Fruit fly (Drosophila melanogaster) whole organism, prepupa: ENCODE data around the gene CG13258.

Source experiments
- Blimp-1 ChIP-seq: fragments of 200-800 bp; sonication (Bioruptor generic); optimal IDR thresholded peaks from 3 replicates; lab custom pipeline; 2017; ENCODE audit warnings: missing biosample characterization, missing genetic modification characterization, mild to moderate bottlenecking, moderate library complexity, missing genetic modification reagents
- CG10631 ChIP-seq: fragments of 200-800 bp; sonication (Bioruptor generic); optimal IDR thresholded peaks from 2 replicates; lab custom pipeline; 2016; ENCODE audit warnings: missing biosample characterization, missing genetic modification characterization
- CG10669 ChIP-seq: fragments of 200-800 bp; sonication (Bioruptor generic); optimal IDR thresholded peaks from 3 replicates; lab custom pipeline; 2018; ENCODE audit warnings: missing biosample characterization, mild to moderate bottlenecking, missing genetic modification characterization, moderate library complexity
- CG11294 ChIP-seq: fragments of 200-800 bp; sonication (Bioruptor generic); IDR thresholded peaks from 2 replicates; pipeline ENCODE4 v1.3.6; 2022; ENCODE audit warnings: missing biosample characterization, missing genetic modification characterization
- CG11762 ChIP-seq: fragments of 200-800 bp; sonication (Bioruptor generic); optimal IDR thresholded peaks from 3 replicates; lab custom pipeline; 2016; ENCODE audit warnings: missing biosample characterization, missing genetic modification characterization; ENCODE audit not compliant: insufficient read depth
- CG15336 ChIP-seq: fragments of 200-800 bp; sonication (Bioruptor generic); IDR thresholded peaks from 2 replicates; pipeline ENCODE4 v1.3.6; 2022; ENCODE audit warnings: missing biosample characterization, missing genetic modification characterization
- CG16779 ChIP-seq: fragments of 200-800 bp; sonication (Bioruptor generic); optimal IDR thresholded peaks from 3 replicates; lab custom pipeline; 2017; ENCODE audit warnings: missing biosample characterization, mild to moderate bottlenecking, missing genetic modification characterization
- CG3032 ChIP-seq: fragments of 200-800 bp; optimal IDR thresholded peaks from 2 replicates; lab custom pipeline; 2019; ENCODE audit warnings: missing biosample characterization, mild to moderate bottlenecking, missing genetic modification characterization, moderate library complexity
- CG32006 ChIP-seq: fragments of 200-800 bp; sonication (Bioruptor generic); optimal IDR thresholded peaks from 3 replicates; lab custom pipeline; 2017; ENCODE audit warnings: missing biosample characterization, mild to moderate bottlenecking, missing genetic modification characterization
- CG34406 ChIP-seq: fragments of 200-800 bp; sonication (Bioruptor generic); optimal IDR thresholded peaks from 3 replicates; lab custom pipeline; 2016; ENCODE audit warnings: missing biosample characterization, missing genetic modification characterization
- CG4318 ChIP-seq: fragments of 200-800 bp; sonication (Bioruptor generic); optimal IDR thresholded peaks from 3 replicates; lab custom pipeline; 2017; ENCODE audit warnings: missing biosample characterization, mild to moderate bottlenecking, missing genetic modification characterization
- CG6276 ChIP-seq: fragments of 200-800 bp; sonication (Bioruptor generic); optimal IDR thresholded peaks from 2 replicates; lab custom pipeline; 2017; ENCODE audit warnings: missing biosample characterization, mild to moderate bottlenecking, missing genetic modification characterization
- CG6792 ChIP-seq: fragments of 200-800 bp; sonication (Bioruptor generic); optimal IDR thresholded peaks from 3 replicates; lab custom pipeline; 2016; ENCODE audit warnings: missing biosample characterization, missing genetic modification characterization
- CG6808 ChIP-seq: fragments of 200-800 bp; sonication (Bioruptor generic); optimal IDR thresholded peaks from 3 replicates; lab custom pipeline; 2017; ENCODE audit warnings: missing biosample characterization, missing genetic modification characterization, mild to moderate bottlenecking, moderate library complexity, missing genetic modification reagents
- CG6854 ChIP-seq: fragments of 200-800 bp; sonication (Bioruptor generic); optimal IDR thresholded peaks from 2 replicates; lab custom pipeline; 2017; ENCODE audit warnings: missing biosample characterization, mild to moderate bottlenecking, missing genetic modification characterization
- CG8119 ChIP-seq: fragments of 200-800 bp; sonication (Bioruptor generic); IDR thresholded peaks from 3 replicates; pipeline ENCODE4 v1.3.6; 2022; ENCODE audit warnings: missing biosample characterization, missing genetic modification characterization
- CG8632 ChIP-seq: fragments of 200-800 bp; sonication (Bioruptor generic); optimal IDR thresholded peaks from 3 replicates; lab custom pipeline; 2016; ENCODE audit warnings: missing biosample characterization, missing genetic modification characterization
- CG9139 ChIP-seq: fragments of 200-800 bp; sonication (Bioruptor generic); optimal IDR thresholded peaks from 3 replicates; lab custom pipeline; 2017; ENCODE audit warnings: missing biosample characterization, mild to moderate bottlenecking, missing genetic modification characterization
- Eip75B ChIP-seq: fragments of 200-800 bp; sonication (Bioruptor generic); optimal IDR thresholded peaks from 3 replicates; lab custom pipeline; 2016; ENCODE audit warnings: missing biosample characterization, missing genetic modification characterization
- Eip78C ChIP-seq: fragments of 200-800 bp; sonication (Bioruptor generic); peaks from one replicate; lab custom pipeline; 2016; ENCODE audit warnings: missing biosample characterization, missing genetic modification characterization
- Eip93F ChIP-seq: fragments of 200-800 bp; sonication (Bioruptor generic); optimal IDR thresholded peaks from 2 replicates; lab custom pipeline; 2016; ENCODE audit warnings: missing biosample characterization, mild to moderate bottlenecking, missing genetic modification characterization
- Hr38 ChIP-seq: sonication (Bioruptor generic); optimal IDR thresholded peaks from 2 replicates; lab custom pipeline; 2016; ENCODE audit warnings: missing biosample characterization, missing genetic modification characterization
- Hr39 ChIP-seq: fragments of 200-800 bp; sonication (Bioruptor generic); optimal IDR thresholded peaks from 2 replicates; lab custom pipeline; 2016; ENCODE audit warnings: missing biosample characterization, missing genetic modification characterization
- Hr4 ChIP-seq: fragments of 200-800 bp; sonication (Bioruptor generic); optimal IDR thresholded peaks from 3 replicates; lab custom pipeline; 2016; ENCODE audit warnings: missing biosample characterization, missing genetic modification characterization
- Lpt ChIP-seq: fragments of 200-800 bp; sonication (Bioruptor generic); optimal IDR thresholded peaks from 3 replicates; lab custom pipeline; 2016; ENCODE audit warnings: missing biosample characterization, missing genetic modification characterization
- Met ChIP-seq: fragments of 200-800 bp; sonication (Bioruptor generic); optimal IDR thresholded peaks from 3 replicates; lab custom pipeline; 2016; ENCODE audit warnings: missing biosample characterization, missing genetic modification characterization
- OdsH ChIP-seq: fragments of 200-800 bp; sonication (Bioruptor generic); optimal IDR thresholded peaks from 3 replicates; lab custom pipeline; 2016; ENCODE audit warnings: missing biosample characterization, missing genetic modification characterization
- Smox ChIP-seq: fragments of 200-800 bp; sonication (Bioruptor generic); optimal IDR thresholded peaks from 3 replicates; lab custom pipeline; 2016; ENCODE audit warnings: missing biosample characterization, missing genetic modification characterization
- Sox102F ChIP-seq: fragments of 200-800 bp; sonication (Bioruptor generic); optimal IDR thresholded peaks from 2 replicates; lab custom pipeline; 2016; ENCODE audit warnings: missing biosample characterization, mild to moderate bottlenecking, missing genetic modification characterization
- Sox15 ChIP-seq: fragments of 200-800 bp; sonication (Bioruptor generic); optimal IDR thresholded peaks from 3 replicates; lab custom pipeline; 2016; ENCODE audit warnings: missing biosample characterization, missing genetic modification characterization
- achi ChIP-seq: fragments of 200-800 bp; sonication (Bioruptor generic); optimal IDR thresholded peaks from 3 replicates; lab custom pipeline; 2016; ENCODE audit warnings: missing biosample characterization, missing genetic modification characterization
- acj6 ChIP-seq: fragments of 200-800 bp; sonication (Bioruptor generic); optimal IDR thresholded peaks from 3 replicates; lab custom pipeline; 2016; ENCODE audit warnings: missing biosample characterization, missing genetic modification characterization
- cyc ChIP-seq: fragments of 200-800 bp; sonication (Bioruptor generic); optimal IDR thresholded peaks from 3 replicates; lab custom pipeline; 2016; ENCODE audit warnings: missing biosample characterization, missing genetic modification characterization
- esn ChIP-seq: fragments of 200-800 bp; sonication (Bioruptor generic); optimal IDR thresholded peaks from 2 replicates; lab custom pipeline; 2016; ENCODE audit warnings: missing biosample characterization, mild to moderate bottlenecking, missing genetic modification characterization, moderate library complexity
- fd59A ChIP-seq: fragments of 200-800 bp; sonication (Bioruptor generic); optimal IDR thresholded peaks from 2 replicates; lab custom pipeline; 2017; ENCODE audit warnings: missing biosample characterization, mild to moderate bottlenecking, missing genetic modification characterization, missing genetic modification reagents
- fkh ChIP-seq: fragments of 200-800 bp; sonication (Bioruptor generic); optimal IDR thresholded peaks from 3 replicates; lab custom pipeline; 2017; ENCODE audit warnings: missing biosample characterization, mild to moderate bottlenecking, missing genetic modification characterization, moderate library complexity
- lz ChIP-seq: fragments of 200-800 bp; sonication (Bioruptor generic); optimal IDR thresholded peaks from 3 replicates; lab custom pipeline; 2016; ENCODE audit warnings: missing biosample characterization, missing genetic modification characterization
- net ChIP-seq: fragments of 200-800 bp; sonication (Bioruptor generic); optimal IDR thresholded peaks from 3 replicates; lab custom pipeline; 2016; ENCODE audit warnings: missing biosample characterization, missing genetic modification characterization
- pdm3 ChIP-seq: fragments of 200-800 bp; sonication (Bioruptor generic); optimal IDR thresholded peaks from 3 replicates; lab custom pipeline; 2016; ENCODE audit warnings: missing biosample characterization, missing genetic modification characterization
- salr ChIP-seq, 2 experiments: fragments of 200-800 bp; sonication (Bioruptor generic); optimal IDR thresholded peaks; 3 replicates each; lab custom pipeline; 2016 to 2018; ENCODE audit warnings: missing biosample characterization in 2 of 2, missing genetic modification characterization in 2 of 2, mild to moderate bottlenecking in 1 of 2
- svp ChIP-seq: fragments of 200-800 bp; sonication (Bioruptor generic); peaks from one replicate; lab custom pipeline; 2016; ENCODE audit warnings: missing biosample characterization, missing genetic modification characterization
- topi ChIP-seq: fragments of 200-800 bp; sonication (Bioruptor generic); optimal IDR thresholded peaks from 3 replicates; lab custom pipeline; 2016; ENCODE audit warnings: missing biosample characterization, missing genetic modification characterization
- vri ChIP-seq: fragments of 200-800 bp; sonication (Bioruptor generic); optimal IDR thresholded peaks from 3 replicates; lab custom pipeline; 2016; ENCODE audit warnings: missing biosample characterization, mild to moderate bottlenecking, missing genetic modification characterization

Gene CG13258

dm6 chr2L:16287602-16288392, 5.0 kb downstream of the CG13258 start, which contains the start of the genes crp and pkaap (continued):
- TF ChIP-seq topi (GFP tag; lab: Kevin White, UChicago) (peak; percentile 54), Eip93F (GFP tag; lab: Kevin White, UChicago) (peak; percentile 57), CG6808 (GFP tag; lab: Kevin White, UChicago) (peak; percentile 17), CG3032 (tag; lab: Kevin White, UChicago) (peak; percentile 21), CG8632 (no peak), Met (GFP tag; lab: Kevin White, UChicago) (peak; percentile 74), Sox102F (no peak), CG15336 (GFP tag; lab: Robert Waterston, UW) (no peak), net (GFP tag; lab: Kevin White, UChicago) (peak; percentile 52)

dm6 chr2L:16287006-16287601, 5.7 kb downstream of the CG13258 start:
- TF ChIP-seq CG6276, result peak; percentile 24
- peak; percentile 14 for TF ChIP-seq fkh (GFP tag; lab: Kevin White, UChicago)
- TF ChIP-seq CG4318, result no peak
- TF ChIP-seq vri (GFP tag; lab: Kevin White, UChicago), result no peak
- TF ChIP-seq esn (GFP tag; lab: Kevin White, UChicago), result no peak

- TF ChIP-seq Hr38 (GFP tag; lab: Kevin White, UChicago) (peak; percentile 14), topi (GFP tag; lab: Kevin White, UChicago) (peak; percentile 66), vri (GFP tag; lab: Kevin White, UChicago) (peak; percentile 48), CG10669 (GFP tag; lab: Kevin White, UChicago) (peak; percentile 75), CG15336 (GFP tag; lab: Robert Waterston, UW) (no peak), Eip78C (peak; percentile 92), CG9139 (peak; percentile 63), OdsH (GFP tag; lab: Kevin White, UChicago) (peak; percentile 67), CG11294 (GFP tag; lab: Robert Waterston, UW) (no peak), salr (GFP tag; optimal IDR thresholded peaks at IDR 0.05; lab: Kevin White, UChicago) (peak; percentile 46 to 79), CG32006 (peak; percentile 86), CG8119 (GFP tag; lab: Robert Waterston, UW) (no peak), fd59A (peak; percentile 40), esn (GFP tag; lab: Kevin White, UChicago) (peak; percentile 62), fkh (GFP tag; lab: Kevin White, UChicago) (peak; percentile 57), CG11762 (GFP tag; lab: Kevin White, UChicago) (peak; percentile 67), CG6792 (GFP tag; lab: Kevin White, UChicago) (peak; percentile 61), Hr4 (GFP tag; lab: Kevin White, UChicago) (peak; percentile 84), Lpt (GFP tag; lab: Kevin White, UChicago) (peak; percentile 53), cyc (peak; percentile 45), Smox (GFP tag; lab: Kevin White, UChicago) (peak; percentile 53), Hr39 (peak; percentile 68), CG6276 (peak; percentile 83), Blimp-1 (GFP tag; lab: Kevin White, UChicago) (no peak), CG6854 (peak; percentile 60), CG4318 (peak; percentile 74), pdm3 (GFP tag; lab: Kevin White, UChicago) (peak; percentile 79), achi (peak; percentile 84), CG8632 (peak; percentile 72), Sox102F (peak; percentile 65), lz (peak; percentile 69), svp (GFP tag; lab: Kevin White, UChicago) (peak; percentile 84), CG34406 (peak; percentile 65), Eip75B (GFP tag; lab: Kevin White, UChicago) (peak; percentile 63), CG10631 (GFP tag; lab: Kevin White, UChicago) (peak; percentile 81), Sox15 (GFP tag; lab: Kevin White, UChicago) (peak; percentile 13), acj6 (GFP tag; lab: Kevin White, UChicago) (peak; percentile 72), CG16779 (tag; lab: Kevin White, UChicago) (peak; percentile 57)
Measured at dm6 chr2L:16286360-16287005, 6.3 kb downstream of the CG13258 start.
